Worm (Caenorhabditis elegans) whole organism, L4 larva: ENCODE measurements around the gene ida-1.

Experiments used
- D1046.2 ChIP-seq: fragments of 200-800 bp; sonication (Bioruptor generic); IDR thresholded peaks from 2 replicates; pipeline ENCODE4 v1.3.6; 2022; ENCODE audit warnings: missing genetic modification characterization, missing compliant biosample characterization
- F49E8.2 ChIP-seq: sonication (generic microtip); optimal IDR thresholded peaks from 2 replicates; lab custom pipeline; 2016; ENCODE audit warnings: missing compliant biosample characterization, mild to moderate bottlenecking, missing genetic modification characterization, borderline replicate concordance
- T26A8.4 ChIP-seq: fragments of 200-800 bp; sonication (Bioruptor generic); IDR thresholded peaks from 2 replicates; pipeline ENCODE4 v1.3.6; 2022; ENCODE audit warnings: missing genetic modification characterization, missing compliant biosample characterization
- Y105C5A.15 ChIP-seq: fragments of 200-800 bp; sonication (Bioruptor generic); IDR thresholded peaks from 2 replicates; pipeline ENCODE4 v1.3.6; 2022; ENCODE audit warnings: missing genetic modification characterization, missing compliant biosample characterization
- Y48G9A.11 ChIP-seq: fragments of 200-800 bp; sonication (Bioruptor generic); IDR thresholded peaks from 2 replicates; pipeline ENCODE4 v1.3.6; 2022; ENCODE audit warnings: missing genetic modification reagents, missing genetic modification characterization, missing compliant biosample characterization
- Y75B8A.6 ChIP-seq: fragments of 200-800 bp; sonication (Bioruptor generic); IDR thresholded peaks from 2 replicates; pipeline ENCODE4 v1.3.6; 2022; ENCODE audit warnings: missing genetic modification reagents, missing genetic modification characterization, missing compliant biosample characterization
- ceh-28 ChIP-seq: fragments of 150-350 bp; optimal IDR thresholded peaks from 2 replicates; lab custom pipeline; 2014; ENCODE audit warnings: missing biosample characterization, missing genetic modification reagents, missing genetic modification characterization
- ceh-62 ChIP-seq: sonication (generic microtip); optimal IDR thresholded peaks from 2 replicates; lab custom pipeline; 2017; ENCODE audit warnings: missing biosample characterization, missing genetic modification characterization
- ceh-82 ChIP-seq: sonication (generic microtip); optimal IDR thresholded peaks from 2 replicates; lab custom pipeline; 2017; ENCODE audit warnings: missing biosample characterization, missing genetic modification characterization
- cey-2 ChIP-seq: sonication (generic microtip); optimal IDR thresholded peaks from 3 replicates; lab custom pipeline; 2017; ENCODE audit warnings: missing genetic modification characterization, mild to moderate bottlenecking, missing compliant biosample characterization, antibody characterized with exemption, borderline replicate concordance; ENCODE audit not compliant: insufficient read depth
- ctbp-1 ChIP-seq: fragments of 200-800 bp; sonication (Bioruptor generic); IDR thresholded peaks from 2 replicates; pipeline ENCODE4 v1.3.6; 2022; ENCODE audit warnings: missing genetic modification reagents, missing genetic modification characterization, missing compliant biosample characterization
- daf-16 ChIP-seq, 3 experiments: sonication (generic microtip); optimal IDR thresholded peaks; 2 replicates each; lab custom pipeline; 2016 to 2017; ENCODE audit warnings: missing genetic modification characterization in 3 of 3, missing genetic modification reagents in 3 of 3, mild to moderate bottlenecking in 2 of 3, missing compliant biosample characterization in 2 of 3, missing biosample characterization in 1 of 3, moderate library complexity in 1 of 3
- daf-19 ChIP-seq: fragments of 200-800 bp; sonication (Bioruptor generic); conservative IDR thresholded peaks from 2 replicates; pipeline ENCODE4 v1.3.6; 2022; ENCODE audit warnings: missing genetic modification characterization, missing compliant biosample characterization
- dmd-6 ChIP-seq: fragments of 200-800 bp; sonication (Bioruptor generic); IDR thresholded peaks from 2 replicates; pipeline ENCODE4 v1.3.6; 2022; ENCODE audit warnings: missing genetic modification reagents, missing genetic modification characterization, missing compliant biosample characterization
- dve-1 ChIP-seq: sonication (generic microtip); optimal IDR thresholded peaks from 2 replicates; lab custom pipeline; 2017; ENCODE audit warnings: antibody characterized with exemption, mild to moderate bottlenecking, missing genetic modification characterization, missing compliant biosample characterization; ENCODE audit not compliant: insufficient read depth
- fos-1 ChIP-seq: fragments of 150-350 bp; optimal IDR thresholded peaks from 2 replicates; lab custom pipeline; 2014; ENCODE audit warnings: missing biosample characterization, missing genetic modification characterization
- hlh-11 ChIP-seq: fragments of 200-800 bp; sonication (Bioruptor generic); optimal IDR thresholded peaks from 2 replicates; lab custom pipeline; 2018; ENCODE audit warnings: mild to moderate bottlenecking, missing genetic modification characterization, missing compliant biosample characterization
- hlh-30 ChIP-seq: sonication (generic microtip); optimal IDR thresholded peaks from 2 replicates; lab custom pipeline; 2017; ENCODE audit warnings: antibody characterized with exemption, mild to moderate bottlenecking, missing genetic modification characterization, missing compliant biosample characterization; ENCODE audit not compliant: insufficient read depth
- hmg-1.1 ChIP-seq: fragments of 200-800 bp; sonication (Bioruptor generic); IDR thresholded peaks from 2 replicates; pipeline ENCODE4 v1.3.6; 2022; ENCODE audit warnings: missing genetic modification reagents, missing genetic modification characterization, missing compliant biosample characterization
- lim-7 ChIP-seq: fragments of 200-800 bp; sonication (Bioruptor generic); IDR thresholded peaks from 2 replicates; pipeline ENCODE4 v1.3.6; 2022; ENCODE audit warnings: missing genetic modification characterization, missing compliant biosample characterization
- lin-1 ChIP-seq: fragments of 200-800 bp; sonication (Bioruptor generic); IDR thresholded peaks from 2 replicates; pipeline ENCODE4 v1.3.6; 2022; ENCODE audit warnings: missing genetic modification reagents, missing genetic modification characterization, missing compliant biosample characterization
- lin-38 ChIP-seq: fragments of 200-800 bp; sonication (Bioruptor generic); IDR thresholded peaks from 2 replicates; pipeline ENCODE4 v1.3.6; 2022; ENCODE audit warnings: missing genetic modification reagents, missing genetic modification characterization, missing compliant biosample characterization
- lsy-2 ChIP-seq, 2 experiments: fragments of 150-350 bp in 1 of 2; sonication (generic microtip) in 1 of 2; optimal IDR thresholded peaks; 2 replicates each; lab custom pipeline; 2014 to 2017; ENCODE audit warnings: missing biosample characterization in 2 of 2, missing genetic modification characterization in 2 of 2
- madf-5 ChIP-seq, 2 experiments: fragments of 200-800 bp; sonication (Bioruptor generic); IDR thresholded peaks; 2 replicates each; pipeline ENCODE4 v1.3.6; 2022; ENCODE audit warnings: missing compliant biosample characterization in 2 of 2, missing genetic modification characterization in 2 of 2
- mdt-29 ChIP-seq: fragments of 200-800 bp; sonication (Bioruptor generic); IDR thresholded peaks from 2 replicates; pipeline ENCODE4 v1.3.6; 2022; ENCODE audit warnings: missing genetic modification reagents, missing genetic modification characterization, missing compliant biosample characterization
- mep-1 ChIP-seq: fragments of 150-350 bp; sonication (generic microtip); optimal IDR thresholded peaks from 3 replicates; lab custom pipeline; 2014; ENCODE audit warnings: missing biosample characterization, missing genetic modification characterization
- mxl-2 ChIP-seq: fragments of 200-800 bp; sonication (Bioruptor generic); conservative IDR thresholded peaks from 2 replicates; pipeline ENCODE4 v1.3.6; 2022; ENCODE audit warnings: missing genetic modification reagents, missing genetic modification characterization, missing compliant biosample characterization
- nhr-10 ChIP-seq: fragments of 150-350 bp; optimal IDR thresholded peaks from 2 replicates; lab custom pipeline; 2014; ENCODE audit warnings: missing biosample characterization, missing genetic modification characterization
- nhr-11 ChIP-seq: fragments of 150-350 bp; optimal IDR thresholded peaks from 2 replicates; lab custom pipeline; 2014; ENCODE audit warnings: missing biosample characterization, missing genetic modification characterization
- nhr-111 ChIP-seq: fragments of 200-800 bp; sonication (Bioruptor generic); optimal IDR thresholded peaks from 2 replicates; lab custom pipeline; 2018; ENCODE audit warnings: mild to moderate bottlenecking, missing genetic modification characterization, missing compliant biosample characterization
- nhr-237 ChIP-seq: sonication (generic microtip); optimal IDR thresholded peaks from 2 replicates; lab custom pipeline; 2017; ENCODE audit warnings: missing biosample characterization, missing genetic modification characterization
- nhr-25 ChIP-seq: sonication (generic microtip); optimal IDR thresholded peaks from 2 replicates; lab custom pipeline; 2017; ENCODE audit warnings: missing genetic modification characterization, mild to moderate bottlenecking, missing compliant biosample characterization, antibody characterized with exemption, moderate library complexity, borderline replicate concordance; ENCODE audit not compliant: insufficient read depth
- nhr-28 ChIP-seq: fragments of 150-350 bp; optimal IDR thresholded peaks from 2 replicates; lab custom pipeline; 2014; ENCODE audit warnings: missing biosample characterization, missing genetic modification characterization
- nhr-42 ChIP-seq: fragments of 200-800 bp; sonication (Bioruptor generic); IDR thresholded peaks from 2 replicates; pipeline ENCODE4 v1.3.6; 2022; ENCODE audit warnings: missing genetic modification characterization, missing compliant biosample characterization
- pha-4 ChIP-seq, 2 experiments: fragments of 150-350 bp in 1 of 2; fragments of 200-800 bp in 1 of 2; sonication (Bioruptor generic) in 1 of 2; IDR thresholded peaks in 1 of 2; optimal IDR thresholded peaks in 1 of 2; 2 replicates each; pipeline versions ENCODE4 v1.3.6 to Lab custom; 2014 to 2022; ENCODE audit warnings: missing genetic modification characterization in 2 of 2, missing genetic modification reagents in 2 of 2, missing biosample characterization in 1 of 2, missing compliant biosample characterization in 1 of 2
- saeg-2 ChIP-seq: fragments of 200-800 bp; sonication (Bioruptor generic); IDR thresholded peaks from 2 replicates; pipeline ENCODE4 v1.3.6; 2022; ENCODE audit warnings: missing genetic modification reagents, missing genetic modification characterization, missing compliant biosample characterization
- set-16 ChIP-seq: fragments of 200-800 bp; sonication (Bioruptor generic); IDR thresholded peaks from 2 replicates; pipeline ENCODE4 v1.3.6; 2022; ENCODE audit warnings: missing genetic modification reagents, missing genetic modification characterization, missing compliant biosample characterization
- skn-1 ChIP-seq: fragments of 150-350 bp; optimal IDR thresholded peaks from 2 replicates; lab custom pipeline; 2014; ENCODE audit warnings: missing biosample characterization, missing genetic modification characterization
- snpc-1.2 ChIP-seq: fragments of 200-800 bp; sonication (Bioruptor generic); IDR thresholded peaks from 2 replicates; pipeline ENCODE4 v1.3.6; 2022; ENCODE audit warnings: missing genetic modification reagents, missing genetic modification characterization, missing compliant biosample characterization
- spr-1 ChIP-seq: sonication (generic microtip); optimal IDR thresholded peaks from 2 replicates; lab custom pipeline; 2016; ENCODE audit warnings: mild to moderate bottlenecking, missing genetic modification characterization, missing compliant biosample characterization
- tra-1 ChIP-seq: fragments of 200-800 bp; sonication (Bioruptor generic); IDR thresholded peaks from 2 replicates; pipeline ENCODE4 v1.3.6; 2022; ENCODE audit warnings: missing genetic modification reagents, missing genetic modification characterization, missing compliant biosample characterization
- unc-130 ChIP-seq: sonication (generic microtip); optimal IDR thresholded peaks from 2 replicates; lab custom pipeline; 2016; ENCODE audit warnings: missing genetic modification reagents, missing genetic modification characterization, missing compliant biosample characterization
- unc-39 ChIP-seq: sonication (generic microtip); optimal IDR thresholded peaks from 2 replicates; lab custom pipeline; 2017; ENCODE audit warnings: missing biosample characterization, missing genetic modification characterization
- unc-62 ChIP-seq, 3 experiments: fragments of 150-350 bp in 1 of 3; sonication (generic microtip); optimal IDR thresholded peaks in 2 of 3; peaks in 1 of 3; 1 replicate in 1 of 3; 2 replicates in 2 of 3; lab custom pipeline; 2014 to 2017; ENCODE audit warnings: missing biosample characterization in 3 of 3, missing genetic modification characterization in 3 of 3, missing genetic modification reagents in 3 of 3, missing genotype in 1 of 3
- vab-7 ChIP-seq: fragments of 200-800 bp; sonication (Bioruptor generic); IDR thresholded peaks from 2 replicates; pipeline ENCODE4 v1.3.6; 2022; ENCODE audit warnings: missing genetic modification reagents, missing genetic modification characterization, missing compliant biosample characterization
- zfp-2 ChIP-seq: sonication (generic microtip); optimal IDR thresholded peaks from 2 replicates; lab custom pipeline; 2016; ENCODE audit warnings: mild to moderate bottlenecking, missing genetic modification characterization, missing compliant biosample characterization
- zip-11 ChIP-seq: fragments of 200-800 bp; sonication (Bioruptor generic); IDR thresholded peaks from 2 replicates; pipeline ENCODE4 v1.3.6; 2022; ENCODE audit warnings: missing genetic modification characterization, missing compliant biosample characterization
- ztf-7 ChIP-seq: fragments of 150-350 bp; optimal IDR thresholded peaks from 2 replicates; lab custom pipeline; 2014; ENCODE audit warnings: missing biosample characterization, missing genetic modification characterization

The ida-1 gene

ce11 chrIII:5761886-5762285 is 6.5 kb downstream of the ida-1 start (continued):
- peak; percentile 62 for TF ChIP-seq vab-7
- TF ChIP-seq snpc-1.2 (GFP tag; lab: Robert Waterston, UW): peak; percentile 76
- TF ChIP-seq nhr-111: no peak
- no peak for TF ChIP-seq nhr-11 (tag; lab: Kevin White, UChicago)
- no peak for TF ChIP-seq set-16 (GFP tag; lab: Robert Waterston, UW)
- TF ChIP-seq nhr-25 (tag; lab: Kevin White, UChicago): no peak
- TF ChIP-seq spr-1 (tag; lab: Kevin White, UChicago): peak; percentile 11
- peak in 1 of 2 experiments; percentile 39 for TF ChIP-seq daf-16 (GFP tag; optimal IDR thresholded peaks at IDR 0.05; lab: Kevin White, UChicago)
- no peak for TF ChIP-seq daf-16 (tag; optimal IDR thresholded peaks at IDR 0.05; lab: Kevin White, UChicago)
- TF ChIP-seq mdt-29 (GFP tag; lab: Robert Waterston, UW): no peak
- peak; percentile 12 for TF ChIP-seq dve-1 (tag; lab: Kevin White, UChicago)
- TF ChIP-seq tra-1 (GFP tag; lab: Robert Waterston, UW): peak; percentile 50
- TF ChIP-seq hmg-1.1 (GFP tag; lab: Robert Waterston, UW): peak; percentile 50; the same call in 1 of the 2 replicates
- no peak for TF ChIP-seq ceh-62 (tag; lab: Kevin White, UChicago)
- no peak for TF ChIP-seq F49E8.2 (tag; lab: Kevin White, UChicago)
- TF ChIP-seq mxl-2 (GFP tag; lab: Robert Waterston, UW): 0 out of 2 replicates have a peak, but pooled peaks have one; percentile 23
- TF ChIP-seq nhr-237 (tag; lab: Kevin White, UChicago): no peak
- TF ChIP-seq unc-62 (GFP tag; optimal IDR thresholded peaks at IDR 0.05 in 1 of 2; lab: Kevin White, UChicago): peak in 1 of 2 experiments; percentile 67
- TF ChIP-seq unc-62 (tag; optimal IDR thresholded peaks at IDR 0.05; lab: Kevin White, UChicago): no peak
- no peak for TF ChIP-seq ceh-28
- peak; percentile 63 for TF ChIP-seq T26A8.4 (GFP tag; lab: Robert Waterston, UW)
- no peak for TF ChIP-seq unc-39 (tag; lab: Kevin White, UChicago)
- 0 out of 2 replicates have a peak, but pooled peaks have one; percentile 70 for TF ChIP-seq D1046.2 (GFP tag; lab: Robert Waterston, UW)
- no peak for TF ChIP-seq cey-2 (tag; lab: Kevin White, UChicago)
- 0 out of 4 replicates have a peak, but pooled peaks of 1 of the 2 experiments have one; percentile 33 for TF ChIP-seq madf-5 (GFP tag; IDR thresholded peaks at IDR 0.05; lab: Robert Waterston, UW)
- no peak for TF ChIP-seq fos-1 (tag; lab: Kevin White, UChicago)
- TF ChIP-seq pha-4 (GFP tag; IDR thresholded peaks at IDR 0.05; lab: Robert Waterston, UW): peak; percentile 65
- TF ChIP-seq pha-4 (tag; optimal IDR thresholded peaks at IDR 0.05; lab: Kevin White, UChicago): no peak
- TF ChIP-seq hlh-11 (tag; lab: Kevin White, UChicago): no peak
- no peak for TF ChIP-seq zip-11 (GFP tag; lab: Robert Waterston, UW)
- no peak for TF ChIP-seq dmd-6 (GFP tag; lab: Robert Waterston, UW)
- TF ChIP-seq Y105C5A.15 (GFP tag; lab: Robert Waterston, UW): peak; percentile 76; the same call in 1 of the 2 replicates
- peak; percentile 73; the same call in 1 of the 2 replicates for TF ChIP-seq Y48G9A.11 (GFP tag; lab: Robert Waterston, UW)
- no peak for TF ChIP-seq saeg-2 (GFP tag; lab: Robert Waterston, UW)
- no peak for TF ChIP-seq lin-1
- no peak for TF ChIP-seq skn-1 (tag; lab: Kevin White, UChicago)
- 0 out of 2 replicates have a peak, but pooled peaks have one; percentile 8 for TF ChIP-seq daf-19
- TF ChIP-seq ctbp-1 (GFP tag; lab: Robert Waterston, UW): peak; percentile 73
- TF ChIP-seq lim-7 (GFP tag; lab: Robert Waterston, UW): peak; percentile 78
- peak; percentile 73; the same call in 1 of the 2 replicates for TF ChIP-seq Y75B8A.6 (GFP tag; lab: Robert Waterston, UW)
- TF ChIP-seq mep-1 (tag; lab: Kevin White, UChicago): peak; percentile 14
- no peak for TF ChIP-seq zfp-2 (tag; lab: Kevin White, UChicago)
- no peak for TF ChIP-seq ceh-82 (tag; lab: Kevin White, UChicago)
- TF ChIP-seq nhr-10 (tag; lab: Kevin White, UChicago): no peak
- TF ChIP-seq hlh-30 (tag; lab: Kevin White, UChicago): peak; percentile 47
- TF ChIP-seq lin-38 (GFP tag; lab: Robert Waterston, UW): peak; percentile 71
- TF ChIP-seq unc-130: peak; percentile 50
- peak in 1 of 2 experiments; percentile 20 for TF ChIP-seq lsy-2 (tag; optimal IDR thresholded peaks at IDR 0.05; lab: Kevin White, UChicago)
- TF ChIP-seq nhr-42 (GFP tag; lab: Robert Waterston, UW): no peak
- TF ChIP-seq ztf-7 (tag; lab: Kevin White, UChicago): no peak
- no peak for TF ChIP-seq nhr-28
